Worm (Caenorhabditis elegans): ENCODE data around the gene nlp-82.

nlp-82 gene

DNA sequence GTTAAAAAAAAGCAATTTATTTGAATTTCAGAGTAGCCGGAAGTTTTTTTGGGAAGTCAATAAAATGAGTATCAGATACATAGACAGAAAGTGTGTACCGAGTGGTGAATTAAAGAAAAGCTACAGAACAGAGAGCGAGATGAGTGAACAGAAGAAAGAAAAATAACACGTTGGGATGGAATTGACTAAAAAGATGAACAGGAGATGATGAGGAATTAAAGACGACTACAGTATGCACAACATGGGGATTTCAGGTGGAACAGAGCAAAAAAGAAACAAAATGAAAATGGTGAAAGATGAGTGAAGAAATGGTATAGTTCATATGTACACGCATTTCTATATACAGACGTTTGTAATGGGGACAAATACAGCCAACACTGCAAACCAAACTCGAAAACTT is 17.2 kb upstream of the nlp-82 start:
- TF ChIP-seq nhr-25 (tag; optimal IDR thresholded peaks at IDR 0.05), result no peak
- no peak for TF ChIP-seq mml-1 (tag; optimal IDR thresholded peaks at IDR 0.05)
- no peak for TF ChIP-seq fkh-2 (tag; optimal IDR thresholded peaks at IDR 0.05)
- TF ChIP-seq daf-12 (tag; optimal IDR thresholded peaks at IDR 0.05), result no peak
- TF ChIP-seq lsy-12 (tag; optimal IDR thresholded peaks at IDR 0.05), result no peak
- no peak for TF ChIP-seq nhr-76 (tag; optimal IDR thresholded peaks at IDR 0.05)
- TF ChIP-seq nhr-77 (tag; optimal IDR thresholded peaks at IDR 0.05), result no peak
- TF ChIP-seq pqm-1 (tag; optimal IDR thresholded peaks at IDR 0.05), result no peak
- no peak for TF ChIP-seq unc-39 (tag; optimal IDR thresholded peaks at IDR 0.05)
- no peak for TF ChIP-seq mdl-1 (tag; optimal IDR thresholded peaks at IDR 0.05)
- no peak for TF ChIP-seq aly-2 (tag; optimal IDR thresholded peaks at IDR 0.05)
- no peak for TF ChIP-seq nhr-11 (tag; optimal IDR thresholded peaks at IDR 0.05)
- TF ChIP-seq zag-1 (tag; optimal IDR thresholded peaks at IDR 0.05), result no peak
- TF ChIP-seq ama-1 (optimal IDR thresholded peaks at IDR 0.05), result no peak
- no peak for TF ChIP-seq lin-39 (tag; optimal IDR thresholded peaks at IDR 0.05)

DNA sequence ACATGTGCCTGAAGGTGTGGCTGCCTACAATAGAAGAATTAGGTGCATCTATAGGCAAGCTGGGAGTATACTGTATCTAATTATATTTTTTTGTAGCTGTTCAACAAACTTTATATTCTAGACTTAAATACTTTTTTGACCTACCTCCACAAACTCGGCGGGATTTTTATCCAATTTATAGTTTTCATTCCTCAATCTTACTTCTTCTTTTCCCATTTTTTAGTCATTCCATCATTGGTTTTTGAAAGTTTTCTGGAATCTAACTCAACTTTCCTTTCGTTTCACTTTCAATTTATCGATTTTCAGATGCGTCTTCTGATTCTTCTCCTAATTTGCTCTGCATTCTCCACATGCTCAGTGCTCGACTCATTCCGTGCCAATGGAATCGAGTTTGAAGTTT is 15.5 kb upstream of the nlp-82 start, which contains the start of gene C01G6.3:
Gene C01G6.3 (plus strand): TSS at position 301 of the 400 bp plus-strand sequence.
- TF ChIP-seq aly-2 (tag; optimal IDR thresholded peaks at IDR 0.05) (no peak), fkh-10 (GFP tag; optimal IDR thresholded peaks at IDR 0.05) (no peak), nhr-43 (tag; optimal IDR thresholded peaks at IDR 0.05; ENCODE audit: poor library complexity, severe bottlenecking) (no peak)

DNA sequence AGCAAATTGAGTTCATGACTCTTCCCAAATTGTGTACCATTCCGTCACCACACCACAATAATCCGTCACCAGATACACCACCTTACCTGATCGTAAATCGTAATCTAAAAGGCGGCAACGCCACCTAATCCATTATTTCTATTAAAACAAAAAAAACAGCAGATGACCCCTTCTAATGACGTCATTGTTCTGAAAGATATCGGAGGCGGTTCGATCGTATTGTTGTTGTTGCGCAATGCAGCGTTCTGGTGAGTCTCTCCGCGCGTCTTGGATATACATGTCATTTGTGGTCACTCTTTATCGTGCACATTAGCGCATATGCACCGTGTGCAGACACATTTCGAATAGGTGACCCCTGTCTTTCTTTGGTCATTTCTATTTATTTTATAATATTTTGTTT is 14.9 kb upstream of the nlp-82 start:
- TF ChIP-seq nhr-237 (tag; optimal IDR thresholded peaks at IDR 0.05) (no peak), nhr-12 (tag; optimal IDR thresholded peaks at IDR 0.05) (no peak), fkh-10 (GFP tag; optimal IDR thresholded peaks at IDR 0.05) (no peak), nhr-23 (tag; optimal IDR thresholded peaks at IDR 0.05) (no peak), elt-3 (tag; optimal IDR thresholded peaks at IDR 0.05) (no peak)

DNA sequence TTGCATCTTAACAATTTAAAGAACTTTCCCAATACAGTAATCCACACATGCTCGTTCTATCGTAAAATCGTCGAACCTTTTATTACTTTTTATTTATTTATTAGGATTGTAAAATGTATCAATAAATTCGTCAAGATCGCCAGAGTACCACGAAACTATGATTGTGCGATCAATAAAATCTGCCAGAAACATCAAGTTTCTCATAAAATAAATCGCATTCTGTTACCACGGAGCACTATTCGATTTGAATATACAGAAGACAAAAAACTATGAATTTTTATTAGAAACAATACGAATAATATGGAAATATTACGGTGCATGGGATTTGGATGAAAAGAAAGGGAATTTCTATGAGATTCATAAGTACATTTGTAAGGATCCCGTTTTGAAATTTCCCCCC is 12.7 kb upstream of the nlp-82 start, which contains the start of gene C01G6.2:
Gene C01G6.2 (plus strand): TSS at position 301 of the 400 bp plus-strand sequence.
- TF ChIP-seq elt-1 (tag; optimal IDR thresholded peaks at IDR 0.05) (no peak), eor-1 (tag; optimal IDR thresholded peaks at IDR 0.05) (no peak)

DNA sequence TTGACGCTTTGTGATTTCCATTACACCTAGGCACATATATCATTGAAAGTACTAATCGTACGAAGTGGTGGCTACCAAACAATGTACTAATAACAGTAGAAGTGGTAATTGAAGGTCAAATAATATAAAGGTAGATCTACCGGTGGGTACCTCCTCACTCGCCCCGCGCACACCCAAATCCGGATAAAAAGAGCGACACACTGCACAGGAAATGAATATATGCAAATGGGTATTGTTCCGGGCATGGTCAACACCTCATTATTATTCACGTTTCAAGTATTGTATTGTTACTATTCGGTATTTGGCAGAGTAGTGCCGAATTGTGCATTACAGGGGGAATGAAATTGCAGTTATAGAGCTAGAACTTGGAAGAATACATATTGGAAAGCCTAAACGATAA is 12.2 kb upstream of the nlp-82 start:
- TF ChIP-seq mdl-1 (tag; optimal IDR thresholded peaks at IDR 0.05) (no peak), nhr-43 (tag; optimal IDR thresholded peaks at IDR 0.05; ENCODE audit: poor library complexity, severe bottlenecking) (no peak), pha-4 (tag; optimal IDR thresholded peaks at IDR 0.05) (no peak), snpc-4 (tag; optimal IDR thresholded peaks at IDR 0.05) (no peak), ztf-4 (tag; optimal IDR thresholded peaks at IDR 0.05) (no peak), lin-39 (tag; optimal IDR thresholded peaks at IDR 0.05) (no peak), daf-12 (tag; optimal IDR thresholded peaks at IDR 0.05) (no peak), hmg-11 (tag; optimal IDR thresholded peaks at IDR 0.05) (no peak), R02D3.7 (tag; optimal IDR thresholded peaks at IDR 0.05) (no peak), ceh-82 (tag; optimal IDR thresholded peaks at IDR 0.05) (no peak), nhr-12 (tag; optimal IDR thresholded peaks at IDR 0.05) (no peak), skn-1 (tag; optimal IDR thresholded peaks at IDR 0.05) (no peak), eor-1 (tag; optimal IDR thresholded peaks at IDR 0.05) (no peak), nhr-77 (tag; optimal IDR thresholded peaks at IDR 0.05) (no peak), nhr-25 (tag; optimal IDR thresholded peaks at IDR 0.05) (no peak), nhr-23 (tag; optimal IDR thresholded peaks at IDR 0.05) (no peak), ceh-9 (tag; optimal IDR thresholded peaks at IDR 0.05) (no peak), pqm-1 (tag; optimal IDR thresholded peaks at IDR 0.05) (no peak), tbx-2 (tag; optimal IDR thresholded peaks at IDR 0.05) (no peak), nhr-11 (tag; optimal IDR thresholded peaks at IDR 0.05) (no peak)

DNA sequence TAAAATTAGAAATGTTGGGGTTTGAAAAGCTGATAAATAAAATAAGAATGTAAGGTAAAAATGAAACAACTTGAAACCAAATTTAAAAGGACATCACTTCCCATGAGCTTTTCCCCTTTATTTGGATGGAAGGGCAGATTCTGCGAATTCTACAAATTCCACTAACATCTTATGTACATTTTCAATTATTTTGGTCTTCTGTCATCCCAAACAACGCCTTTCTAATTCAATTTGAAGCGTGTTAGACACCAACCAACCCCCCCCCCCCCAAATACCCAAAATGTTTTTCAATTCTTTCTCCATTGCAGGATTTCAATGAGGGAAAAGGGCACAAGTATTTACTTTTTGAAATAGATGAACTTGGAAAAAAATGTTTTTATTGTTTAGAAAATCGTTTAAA is 11.6 kb upstream of the nlp-82 start:
- TF ChIP-seq mdl-1 (tag; optimal IDR thresholded peaks at IDR 0.05) (no peak), ztf-11 (tag; optimal IDR thresholded peaks at IDR 0.05) (no peak), ztf-4 (tag; optimal IDR thresholded peaks at IDR 0.05) (no peak)
